Worm (Caenorhabditis elegans) whole organism, L2 larva: ENCODE results near the gene oac-14.

Experiments
- C34F6.9 ChIP-seq: fragments of 150-350 bp; optimal IDR thresholded peaks from 2 replicates; lab custom pipeline; 2014; ENCODE audit warnings: missing biosample characterization, missing genetic modification characterization
- F13H6.1 ChIP-seq: sonication (generic microtip); optimal IDR thresholded peaks from 2 replicates; lab custom pipeline; 2016; ENCODE audit warnings: missing genetic modification characterization, missing compliant biosample characterization
- Y55F3AM.14 ChIP-seq: fragments of 200-800 bp; sonication (Bioruptor generic); optimal IDR thresholded peaks from 2 replicates; lab custom pipeline; 2018; ENCODE audit warnings: mild to moderate bottlenecking, missing genetic modification characterization, missing compliant biosample characterization
- ZK546.5 ChIP-seq: sonication (generic microtip); optimal IDR thresholded peaks from 2 replicates; lab custom pipeline; 2017; ENCODE audit warnings: missing biosample characterization, missing genetic modification characterization
- alr-1 ChIP-seq: fragments of 150-350 bp; optimal IDR thresholded peaks from 2 replicates; lab custom pipeline; 2014; ENCODE audit warnings: missing biosample characterization, missing genetic modification characterization
- aly-2 ChIP-seq: fragments of 150-350 bp; optimal IDR thresholded peaks from 2 replicates; lab custom pipeline; 2014; ENCODE audit warnings: missing biosample characterization, missing genetic modification characterization
- ama-1 ChIP-seq: fragments of 150-350 bp; optimal IDR thresholded peaks from 2 replicates; lab custom pipeline; 2018; ENCODE audit warnings: inconsistent platforms
- blmp-1 ChIP-seq: sonication (generic microtip); optimal IDR thresholded peaks from 2 replicates; lab custom pipeline; 2017; ENCODE audit warnings: missing genetic modification characterization, mild to moderate bottlenecking, missing compliant biosample characterization, antibody characterized with exemption, moderate library complexity; ENCODE audit not compliant: insufficient read depth
- ceh-16 ChIP-seq: fragments of 150-350 bp; optimal IDR thresholded peaks from 2 replicates; lab custom pipeline; 2014; ENCODE audit warnings: missing biosample characterization, missing genetic modification characterization
- crh-2 ChIP-seq: sonication (generic microtip); optimal IDR thresholded peaks from 2 replicates; lab custom pipeline; 2017; ENCODE audit warnings: missing biosample characterization, missing genetic modification characterization
- dmd-4 ChIP-seq: sonication (generic microtip); optimal IDR thresholded peaks from 2 replicates; lab custom pipeline; 2017; ENCODE audit warnings: missing biosample characterization, missing genetic modification characterization
- egl-27 ChIP-seq: sonication (generic microtip); optimal IDR thresholded peaks from 3 replicates; lab custom pipeline; 2017; ENCODE audit warnings: missing biosample characterization, missing genetic modification reagents, missing genetic modification characterization
- elt-3 ChIP-seq: sonication (generic microtip); optimal IDR thresholded peaks from 2 replicates; lab custom pipeline; 2017; ENCODE audit warnings: missing biosample characterization, missing genetic modification characterization
- lin-11 ChIP-seq: fragments of 150-350 bp; sonication (generic microtip); optimal IDR thresholded peaks from 2 replicates; lab custom pipeline; 2014; ENCODE audit warnings: missing biosample characterization, missing genetic modification characterization, inconsistent platforms, mixed read lengths
- lin-13 ChIP-seq: fragments of 150-350 bp; optimal IDR thresholded peaks from 2 replicates; lab custom pipeline; 2014; ENCODE audit warnings: missing biosample characterization, missing genetic modification reagents, missing genetic modification characterization
- lin-39 ChIP-seq: fragments of 150-350 bp; optimal IDR thresholded peaks from 2 replicates; lab custom pipeline; 2014; ENCODE audit warnings: missing biosample characterization, missing genetic modification reagents, missing genetic modification characterization
- lsy-2 ChIP-seq, 2 experiments: fragments of 150-350 bp in 1 of 2; sonication (generic microtip) in 1 of 2; optimal IDR thresholded peaks; 2 replicates each; lab custom pipeline; 2014 to 2017; ENCODE audit warnings: missing biosample characterization in 2 of 2, missing genetic modification characterization in 2 of 2
- mab-5 ChIP-seq: fragments of 150-350 bp; optimal IDR thresholded peaks from 2 replicates; lab custom pipeline; 2014; ENCODE audit warnings: missing biosample characterization, missing genetic modification characterization
- mbf-1 ChIP-seq: sonication (generic microtip); optimal IDR thresholded peaks from 2 replicates; lab custom pipeline; 2017; ENCODE audit warnings: missing biosample characterization, missing genetic modification characterization
- nhr-10 ChIP-seq: sonication (generic microtip); optimal IDR thresholded peaks from 2 replicates; lab custom pipeline; 2017; ENCODE audit warnings: missing biosample characterization, missing genetic modification characterization
- nhr-12 ChIP-seq: fragments of 150-350 bp; optimal IDR thresholded peaks from 2 replicates; lab custom pipeline; 2014; ENCODE audit warnings: missing biosample characterization, missing genetic modification characterization
- nhr-129 ChIP-seq: fragments of 150-350 bp; optimal IDR thresholded peaks from 2 replicates; lab custom pipeline; 2014; ENCODE audit warnings: missing biosample characterization, missing genetic modification characterization
- nhr-23 ChIP-seq: fragments of 150-350 bp; optimal IDR thresholded peaks from 2 replicates; lab custom pipeline; 2014; ENCODE audit warnings: missing biosample characterization, missing genetic modification reagents, missing genetic modification characterization
- nhr-237 ChIP-seq: fragments of 150-350 bp; optimal IDR thresholded peaks from 2 replicates; lab custom pipeline; 2014; ENCODE audit warnings: missing biosample characterization, missing genetic modification characterization
- nhr-6 ChIP-seq: fragments of 150-350 bp; optimal IDR thresholded peaks from 2 replicates; lab custom pipeline; 2014; ENCODE audit warnings: missing biosample characterization, missing genetic modification characterization
- nhr-77 ChIP-seq: fragments of 150-350 bp; optimal IDR thresholded peaks from 2 replicates; lab custom pipeline; 2014; ENCODE audit warnings: missing biosample characterization, missing genetic modification characterization
- sem-4 ChIP-seq: fragments of 150-350 bp; optimal IDR thresholded peaks from 2 replicates; lab custom pipeline; 2014; ENCODE audit warnings: missing biosample characterization, missing genetic modification reagents, missing genetic modification characterization
- sma-9 ChIP-seq, 2 experiments: fragments of 150-350 bp in 1 of 2; sonication (generic microtip) in 1 of 2; optimal IDR thresholded peaks; 2 replicates each; lab custom pipeline; 2014 to 2016; ENCODE audit warnings: missing genetic modification characterization in 2 of 2, mild to moderate bottlenecking in 1 of 2, missing biosample characterization in 1 of 2, missing compliant biosample characterization in 1 of 2, missing genetic modification reagents in 1 of 2, moderate library complexity in 1 of 2
- snpc-4 ChIP-seq: fragments of 150-350 bp; optimal IDR thresholded peaks from 2 replicates; lab custom pipeline; 2014; ENCODE audit warnings: missing biosample characterization, missing genetic modification characterization
- unc-39 ChIP-seq: fragments of 150-350 bp; optimal IDR thresholded peaks from 2 replicates; lab custom pipeline; 2014; ENCODE audit warnings: missing biosample characterization, missing genetic modification characterization
- unc-62 ChIP-seq: fragments of 150-350 bp; optimal IDR thresholded peaks from 2 replicates; lab custom pipeline; 2014; ENCODE audit warnings: missing biosample characterization, missing genetic modification reagents, missing genetic modification characterization
- zag-1 ChIP-seq: fragments of 150-350 bp; optimal IDR thresholded peaks from 2 replicates; lab custom pipeline; 2014; ENCODE audit warnings: missing biosample characterization, missing genetic modification characterization
- ztf-1 ChIP-seq: fragments of 200-800 bp; sonication (Bioruptor generic); conservative IDR thresholded peaks from 2 replicates; pipeline ENCODE4 v1.3.6; 2022; ENCODE audit warnings: missing genetic modification characterization, missing compliant biosample characterization
- ztf-4 ChIP-seq: fragments of 150-350 bp; optimal IDR thresholded peaks from 2 replicates; lab custom pipeline; 2014; ENCODE audit warnings: missing biosample characterization, missing genetic modification characterization

Gene oac-14

ce11 chrX:10124338-10124737 lies 17.5 kb downstream of the oac-14 start:
- TF ChIP-seq sem-4 (tag; lab: Kevin White, UChicago) (no peak), mbf-1 (tag; lab: Kevin White, UChicago) (no peak), nhr-237 (no peak), lin-11 (tag; lab: Kevin White, UChicago) (no peak), lin-13 (GFP tag; lab: Kevin White, UChicago) (no peak), ZK546.5 (no peak), egl-27 (no peak), aly-2 (tag; lab: Kevin White, UChicago) (no peak), C34F6.9 (tag; lab: Kevin White, UChicago) (no peak), sma-9 (GFP tag; optimal IDR thresholded peaks at IDR 0.05; lab: Kevin White, UChicago) (peak; percentile 35), sma-9 (tag; optimal IDR thresholded peaks at IDR 0.05; lab: Kevin White, UChicago) (no peak), unc-62 (no peak), elt-3 (tag; lab: Kevin White, UChicago) (no peak), blmp-1 (no peak), nhr-129 (peak; percentile 27)

DNA sequence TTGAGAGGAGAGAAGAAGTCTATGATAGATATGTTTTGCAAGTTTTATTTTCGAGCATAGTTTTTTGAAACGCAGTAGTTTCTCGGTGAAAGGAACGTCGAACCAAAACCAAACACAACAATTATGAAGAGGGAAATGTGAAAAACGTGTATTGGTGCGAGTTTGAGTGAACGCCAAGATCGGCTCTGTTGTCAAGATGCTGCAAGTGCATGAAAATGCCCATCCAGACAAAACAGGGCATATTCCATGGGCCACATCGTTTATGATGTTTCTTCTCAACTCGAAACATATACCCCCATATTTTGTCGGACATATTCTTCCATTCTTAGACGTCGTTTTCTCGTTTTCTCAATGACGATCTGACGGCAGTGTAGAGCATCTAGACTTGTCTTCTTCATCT lies 18.8 kb downstream of the oac-14 start:
- TF ChIP-seq nhr-237: no peak
- no peak for TF ChIP-seq nhr-6 (tag; lab: Kevin White, UChicago)
- no peak for TF ChIP-seq lin-11 (tag; lab: Kevin White, UChicago)
- TF ChIP-seq C34F6.9 (tag; lab: Kevin White, UChicago): no peak
- no peak for TF ChIP-seq egl-27
- TF ChIP-seq dmd-4 (tag; lab: Kevin White, UChicago): no peak
- no peak for TF ChIP-seq zag-1 (tag; lab: Kevin White, UChicago)
- TF ChIP-seq nhr-23: no peak
- no peak for TF ChIP-seq lin-39 (tag; lab: Kevin White, UChicago)
- TF ChIP-seq sem-4 (tag; lab: Kevin White, UChicago): no peak
- no peak for TF ChIP-seq ztf-4 (tag; lab: Kevin White, UChicago)
- TF ChIP-seq lin-13 (GFP tag; lab: Kevin White, UChicago): no peak
- no peak for TF ChIP-seq ztf-1 (GFP tag; lab: Robert Waterston, UW)

DNA sequence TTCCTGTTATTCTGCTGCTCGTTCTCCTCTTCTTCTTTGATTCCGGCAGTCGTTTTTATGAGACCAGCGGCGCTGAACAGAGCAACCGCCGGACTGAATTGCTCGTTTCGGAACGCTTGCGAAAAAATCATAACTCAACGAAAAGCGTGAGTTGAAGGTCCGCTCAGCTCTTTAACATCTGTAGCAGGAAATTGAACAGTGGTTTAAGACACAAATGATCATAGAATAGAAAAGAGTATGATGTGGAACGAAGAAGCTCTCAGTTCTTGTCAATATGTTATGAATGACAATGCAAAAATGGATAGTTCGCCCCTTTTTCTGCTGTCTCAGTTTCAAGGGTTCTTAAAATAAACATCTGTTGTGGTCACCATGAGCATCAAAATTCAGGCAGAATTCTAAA lies 28.1 kb downstream of the oac-14 start:
- TF ChIP-seq mbf-1 (tag; lab: Kevin White, UChicago): no peak
- no peak for TF ChIP-seq nhr-12 (tag; lab: Kevin White, UChicago)
- TF ChIP-seq lin-11 (tag; lab: Kevin White, UChicago): no peak
- no peak for TF ChIP-seq blmp-1
- TF ChIP-seq lsy-2 (tag; optimal IDR thresholded peaks at IDR 0.05; lab: Kevin White, UChicago): no peak
- TF ChIP-seq lin-13 (GFP tag; lab: Kevin White, UChicago): no peak
- no peak for TF ChIP-seq C34F6.9 (tag; lab: Kevin White, UChicago)
- no peak for TF ChIP-seq mab-5 (tag; lab: Kevin White, UChicago)
- TF ChIP-seq ztf-4 (tag; lab: Kevin White, UChicago): no peak
- no peak for TF ChIP-seq unc-62
- no peak for TF ChIP-seq snpc-4
- TF ChIP-seq sem-4 (tag; lab: Kevin White, UChicago): no peak
- no peak for TF ChIP-seq Y55F3AM.14

ce11 chrX:10095145-10095544 lies 46.7 kb downstream of the oac-14 start, which contains the start of gene flp-2:
flp-2 (minus strand) TSS chrX:10095245.
- TF ChIP-seq alr-1 (tag; lab: Kevin White, UChicago) (no peak), unc-39 (tag; lab: Kevin White, UChicago) (no peak), lin-13 (GFP tag; lab: Kevin White, UChicago) (no peak), lsy-2 (tag; optimal IDR thresholded peaks at IDR 0.05; lab: Kevin White, UChicago) (no peak), lin-11 (tag; lab: Kevin White, UChicago) (no peak), nhr-23 (no peak), F13H6.1 (no peak), crh-2 (tag; lab: Kevin White, UChicago) (no peak), ama-1 (no peak), nhr-237 (no peak), nhr-10 (tag; lab: Kevin White, UChicago) (no peak)

DNA sequence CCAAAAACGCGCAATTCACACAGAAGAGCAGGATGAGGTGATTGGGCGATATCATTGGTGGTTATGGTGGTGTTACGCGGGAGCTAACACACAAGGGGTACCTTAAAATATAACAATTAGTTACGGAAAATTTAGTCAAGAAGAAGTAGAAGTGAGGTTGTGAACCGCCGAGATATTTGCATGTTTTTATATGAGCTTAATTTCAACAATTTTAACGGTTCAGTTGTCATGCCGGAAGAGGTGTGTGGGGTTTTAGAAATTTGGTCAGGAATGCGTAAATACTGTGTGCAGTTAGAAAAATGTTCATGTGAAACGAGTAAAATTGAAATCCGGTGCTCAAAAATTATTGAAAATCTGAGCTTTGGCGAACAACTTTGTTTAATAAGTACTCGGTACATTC lies 48.9 kb downstream of the oac-14 start, which contains the start of gene flp-3:
flp-3 (minus strand) TSS at position 101 of the 400 bp plus-strand sequence.
- TF ChIP-seq ceh-16 (no peak), nhr-77 (tag; lab: Kevin White, UChicago) (no peak)
- TF ChIP-seq, all 48 proteins: peak for 0
